Fruit fly (Drosophila melanogaster) whole organism, embryonic: ENCODE data around the gene nudE.

Experiments used
- Bteb2 ChIP-seq: fragments of 200-800 bp; sonication (Bioruptor generic); optimal IDR thresholded peaks from 2 replicates; lab custom pipeline; 2016; ENCODE audit warnings: missing biosample characterization, missing genetic modification characterization
- CG10979 ChIP-seq: fragments of 200-800 bp; sonication (Bioruptor generic); optimal IDR thresholded peaks from 2 replicates; lab custom pipeline; 2018; ENCODE audit warnings: missing biosample characterization, mild to moderate bottlenecking, missing genetic modification characterization, moderate library complexity
- CG11398 ChIP-seq: fragments of 200-800 bp; sonication (Bioruptor generic); optimal IDR thresholded peaks from 2 replicates; lab custom pipeline; 2016; ENCODE audit warnings: missing biosample characterization, missing genetic modification characterization
- CG12155 ChIP-seq: fragments of 200-800 bp; sonication (Bioruptor generic); optimal IDR thresholded peaks from 3 replicates; lab custom pipeline; 2016; ENCODE audit warnings: missing biosample characterization, missing genetic modification characterization
- CG13624 ChIP-seq: fragments of 200-800 bp; sonication (Bioruptor generic); optimal IDR thresholded peaks from 2 replicates; lab custom pipeline; 2016; ENCODE audit warnings: missing biosample characterization, missing genetic modification characterization
- CG14710 ChIP-seq: fragments of 200-800 bp; sonication (Bioruptor generic); optimal IDR thresholded peaks from 3 replicates; lab custom pipeline; 2019; ENCODE audit warnings: missing biosample characterization, mild to moderate bottlenecking, missing genetic modification characterization, moderate library complexity
- CG14965 ChIP-seq: fragments of 200-800 bp; sonication (Bioruptor generic); optimal IDR thresholded peaks from 2 replicates; lab custom pipeline; 2016; ENCODE audit warnings: missing biosample characterization, missing genetic modification characterization, borderline replicate concordance
- CG15011 ChIP-seq: fragments of 200-800 bp; sonication (Bioruptor generic); optimal IDR thresholded peaks from 3 replicates; lab custom pipeline; 2018; ENCODE audit warnings: missing biosample characterization, mild to moderate bottlenecking, missing genetic modification characterization
- CG17359 ChIP-seq: fragments of 200-800 bp; sonication (Bioruptor generic); optimal IDR thresholded peaks from 3 replicates; lab custom pipeline; 2018; ENCODE audit warnings: missing biosample characterization, mild to moderate bottlenecking, missing genetic modification characterization, moderate library complexity
- CG17829 ChIP-seq: fragments of 200-800 bp; optimal IDR thresholded peaks from 2 replicates; lab custom pipeline; 2019; ENCODE audit warnings: missing biosample characterization, mild to moderate bottlenecking, missing genetic modification characterization, moderate library complexity
- CG2116 ChIP-seq: fragments of 200-800 bp; sonication (Bioruptor generic); optimal IDR thresholded peaks from 3 replicates; lab custom pipeline; 2018; ENCODE audit warnings: missing biosample characterization, mild to moderate bottlenecking, missing genetic modification characterization
- CG30403 ChIP-seq: fragments of 200-800 bp; sonication (Bioruptor generic); optimal IDR thresholded peaks from 3 replicates; lab custom pipeline; 2016; ENCODE audit warnings: missing biosample characterization, missing genetic modification characterization
- CG3281 ChIP-seq: fragments of 200-800 bp; sonication (Bioruptor generic); optimal IDR thresholded peaks from 3 replicates; lab custom pipeline; 2017; ENCODE audit warnings: missing biosample characterization, mild to moderate bottlenecking, missing genetic modification characterization
- CG4404 ChIP-seq: fragments of 200-800 bp; sonication (Bioruptor generic); IDR thresholded peaks from 2 replicates; pipeline ENCODE4 v1.3.6; 2022; ENCODE audit warnings: missing biosample characterization, missing genetic modification characterization
- CG5180 ChIP-seq: fragments of 200-800 bp; sonication (Bioruptor generic); optimal IDR thresholded peaks from 3 replicates; lab custom pipeline; 2017; ENCODE audit warnings: missing biosample characterization, missing genetic modification characterization, mild to moderate bottlenecking, moderate library complexity, missing genetic modification reagents
- CG8089 ChIP-seq: fragments of 200-800 bp; sonication (Bioruptor generic); optimal IDR thresholded peaks from 3 replicates; lab custom pipeline; 2016; ENCODE audit warnings: missing biosample characterization, missing genetic modification characterization
- Dip2 ChIP-seq: fragments of 200-800 bp; sonication (Bioruptor generic); IDR thresholded peaks from 2 replicates; pipeline ENCODE4 v1.3.6; 2022; ENCODE audit warnings: missing biosample characterization, missing genetic modification characterization
- E2f2 ChIP-seq: fragments of 200-800 bp; sonication (Bioruptor generic); IDR thresholded peaks from 2 replicates; pipeline ENCODE4 v1.3.6; 2022; ENCODE audit warnings: missing biosample characterization, missing genetic modification characterization
- ERR ChIP-seq: fragments of 200-800 bp; sonication (Bioruptor generic); optimal IDR thresholded peaks from 2 replicates; lab custom pipeline; 2016; ENCODE audit warnings: missing biosample characterization, missing genetic modification characterization
- Hr39 ChIP-seq: fragments of >200 bp; optimal IDR thresholded peaks from 2 replicates; lab custom pipeline; 2017
- Hr78 ChIP-seq, 2 experiments: fragments of 200-800 bp in 1 of 2; fragments of >200 bp in 1 of 2; sonication (Bioruptor generic) in 1 of 2; optimal IDR thresholded peaks; 2 replicates each; lab custom pipeline; 2017 to 2019; ENCODE audit warnings: missing biosample characterization in 2 of 2, missing genetic modification characterization in 2 of 2, mild to moderate bottlenecking in 1 of 2, moderate library complexity in 1 of 2
- Nf-YA ChIP-seq: fragments of 200-800 bp; sonication (Bioruptor generic); IDR thresholded peaks from 2 replicates; pipeline ENCODE4 v1.3.6; 2022; ENCODE audit warnings: missing biosample characterization, missing genetic modification characterization
- Oli ChIP-seq: fragments of 200-800 bp; sonication (Bioruptor generic); optimal IDR thresholded peaks from 2 replicates; lab custom pipeline; 2018; ENCODE audit warnings: missing biosample characterization, mild to moderate bottlenecking, missing genetic modification characterization, moderate library complexity
- TFAM ChIP-seq: fragments of 200-800 bp; sonication (Bioruptor generic); optimal IDR thresholded peaks from 2 replicates; lab custom pipeline; 2017; ENCODE audit warnings: missing biosample characterization, missing genetic modification characterization, inconsistent platforms
- Tbp ChIP-seq: fragments of >200 bp; optimal IDR thresholded peaks from 2 replicates; lab custom pipeline; 2018; ENCODE audit warnings: missing biosample characterization, missing genetic modification characterization
- ash1 ChIP-seq: fragments of 200-800 bp; sonication (Bioruptor generic); optimal IDR thresholded peaks from 2 replicates; lab custom pipeline; 2018; ENCODE audit warnings: missing biosample characterization, mild to moderate bottlenecking, missing genetic modification characterization
- ato ChIP-seq: fragments of 200-800 bp; sonication (Bioruptor generic); IDR thresholded peaks from 2 replicates; pipeline ENCODE4 v1.3.6; 2022; ENCODE audit warnings: missing biosample characterization, missing genetic modification characterization; ENCODE audit not compliant: partially characterized antibody
- cg ChIP-seq: fragments of 200-800 bp; sonication (Bioruptor generic); optimal IDR thresholded peaks from 3 replicates; lab custom pipeline; 2019; ENCODE audit warnings: missing biosample characterization, mild to moderate bottlenecking, missing genetic modification characterization, moderate library complexity
- chif ChIP-seq, 2 experiments: fragments of 200-800 bp; sonication (Bioruptor generic); optimal IDR thresholded peaks; 3 replicates each; lab custom pipeline; 2016; ENCODE audit warnings: missing biosample characterization in 2 of 2, missing genetic modification characterization in 2 of 2
- chn ChIP-seq: fragments of 200-800 bp; sonication (Bioruptor generic); optimal IDR thresholded peaks from 2 replicates; lab custom pipeline; 2016; ENCODE audit warnings: missing biosample characterization, missing genetic modification characterization
- corto ChIP-seq: fragments of 200-800 bp; sonication (Bioruptor generic); optimal IDR thresholded peaks from 2 replicates; lab custom pipeline; 2016; ENCODE audit warnings: missing biosample characterization, mild to moderate bottlenecking, missing genetic modification characterization, moderate library complexity
- dm ChIP-seq: fragments of 200-800 bp; sonication (Bioruptor generic); optimal IDR thresholded peaks from 3 replicates; lab custom pipeline; 2016; ENCODE audit warnings: missing biosample characterization, missing genetic modification characterization
- ems ChIP-seq: fragments of 200-800 bp; sonication (Bioruptor generic); optimal IDR thresholded peaks from 3 replicates; lab custom pipeline; 2016; ENCODE audit warnings: missing biosample characterization, missing genetic modification characterization
- fd64A ChIP-seq: fragments of 200-800 bp; sonication (Bioruptor generic); optimal IDR thresholded peaks from 3 replicates; lab custom pipeline; 2018; ENCODE audit warnings: missing biosample characterization, mild to moderate bottlenecking, missing genetic modification characterization
- gro ChIP-seq: fragments of 200-800 bp; sonication (Bioruptor generic); optimal IDR thresholded peaks from 2 replicates; lab custom pipeline; 2016; ENCODE audit warnings: missing biosample characterization, missing genetic modification characterization
- her ChIP-seq: fragments of 200-800 bp; sonication (Bioruptor generic); optimal IDR thresholded peaks from 2 replicates; lab custom pipeline; 2016; ENCODE audit warnings: missing biosample characterization, missing genetic modification characterization
- insv ChIP-seq, 2 experiments: fragments of 200-800 bp; sonication (Bioruptor generic); optimal IDR thresholded peaks; 3 replicates each; lab custom pipeline; 2016 to 2018; ENCODE audit warnings: missing biosample characterization in 2 of 2, missing genetic modification characterization in 2 of 2
- jigr1 ChIP-seq: fragments of 200-800 bp; sonication (Bioruptor generic); IDR thresholded peaks from 3 replicates; pipeline ENCODE4 v1.3.6; 2022; ENCODE audit warnings: missing biosample characterization, missing genetic modification characterization
- kni ChIP-seq: fragments of 200-800 bp; sonication (Bioruptor generic); optimal IDR thresholded peaks from 3 replicates; lab custom pipeline; 2017; ENCODE audit warnings: mild to moderate bottlenecking, missing biosample characterization, missing genetic modification reagents, missing genetic modification characterization
- lilli ChIP-seq: fragments of 200-800 bp; sonication (Bioruptor generic); optimal IDR thresholded peaks from 3 replicates; lab custom pipeline; 2016; ENCODE audit warnings: missing biosample characterization, missing genetic modification characterization
- lov ChIP-seq, 2 experiments: fragments of 200-800 bp in 1 of 2; fragments of >200 bp in 1 of 2; sonication (Bioruptor generic) in 1 of 2; IDR thresholded peaks in 1 of 2; optimal IDR thresholded peaks in 1 of 2; 2 replicates in 1 of 2; 3 replicates in 1 of 2; pipeline versions ENCODE4 v1.3.6 to Lab custom; 2017 to 2022; ENCODE audit warnings: missing biosample characterization in 1 of 2, missing genetic modification characterization in 1 of 2
- nom ChIP-seq: fragments of 200-800 bp; sonication (Bioruptor generic); optimal IDR thresholded peaks from 2 replicates; lab custom pipeline; 2017; ENCODE audit warnings: missing biosample characterization, missing genetic modification characterization, mild to moderate bottlenecking, moderate library complexity, missing genetic modification reagents
- pzg ChIP-seq: fragments of 200-800 bp; sonication (Bioruptor generic); optimal IDR thresholded peaks from 3 replicates; lab custom pipeline; 2018; ENCODE audit warnings: missing biosample characterization, mild to moderate bottlenecking, missing genetic modification characterization, moderate library complexity
- row ChIP-seq: fragments of 200-800 bp; sonication (Bioruptor generic); IDR thresholded peaks from 3 replicates; pipeline ENCODE4 v1.3.6; 2022; ENCODE audit warnings: missing biosample characterization, missing genetic modification characterization
- scrt ChIP-seq: fragments of 200-800 bp; sonication (Bioruptor generic); optimal IDR thresholded peaks from 2 replicates; lab custom pipeline; 2018; ENCODE audit warnings: missing biosample characterization, mild to moderate bottlenecking, missing genetic modification characterization, moderate library complexity
- shn ChIP-seq: fragments of 200-800 bp; sonication (Bioruptor generic); optimal IDR thresholded peaks from 3 replicates; lab custom pipeline; 2016; ENCODE audit warnings: missing biosample characterization, missing genetic modification characterization
- vfl ChIP-seq: fragments of 200-800 bp; sonication (Bioruptor generic); optimal IDR thresholded peaks from 2 replicates; lab custom pipeline; 2016; ENCODE audit warnings: missing biosample characterization, missing genetic modification characterization
- wor ChIP-seq: fragments of 200-800 bp; sonication (Bioruptor generic); IDR thresholded peaks from 2 replicates; pipeline ENCODE4 v1.3.6; 2022; ENCODE audit warnings: missing biosample characterization, missing genetic modification characterization

Gene nudE

dm6 chr3L:9853895-9854470, 45.1 kb upstream of the nudE start (continued):
- TF ChIP-seq CG2116, result no peak
- no peak for TF ChIP-seq CG10979 (tag; lab: Kevin White, UChicago)
- no peak for TF ChIP-seq CG11398 (GFP tag; lab: Kevin White, UChicago)
- TF ChIP-seq corto (GFP tag; lab: Kevin White, UChicago), result no peak
- peak; percentile 96 for TF ChIP-seq cg (GFP tag; lab: Kevin White, UChicago)
- no peak for TF ChIP-seq CG4404 (GFP tag; lab: Robert Waterston, UW)
- no peak for TF ChIP-seq CG3281
- TF ChIP-seq TFAM (GFP tag; lab: Kevin White, UChicago), result no peak
- no peak for TF ChIP-seq E2f2
- TF ChIP-seq CG13624 (GFP tag; lab: Kevin White, UChicago), result peak; percentile 26
- peak; percentile 35 for TF ChIP-seq fd64A (GFP tag; lab: Kevin White, UChicago)
- TF ChIP-seq Oli (tag; lab: Kevin White, UChicago), result no peak
- peak; percentile 30 for TF ChIP-seq her (GFP tag; lab: Kevin White, UChicago)
- 0 out of 3 replicates have a peak, but pooled peaks have one; percentile 20 for TF ChIP-seq row (GFP tag; lab: Robert Waterston, UW)
- peak; percentile 15 for TF ChIP-seq pzg
- peak; percentile 3 for TF ChIP-seq gro (GFP tag; lab: Kevin White, UChicago)
- no peak for TF ChIP-seq Tbp (GFP tag; lab: Kevin White, UChicago)
- TF ChIP-seq jigr1 (GFP tag; lab: Robert Waterston, UW), result no peak
- TF ChIP-seq CG30403 (GFP tag; lab: Kevin White, UChicago), result no peak
- no peak for TF ChIP-seq ERR (GFP tag; lab: Kevin White, UChicago)
- peak; percentile 67 for TF ChIP-seq chn (GFP tag; lab: Kevin White, UChicago)
- TF ChIP-seq shn (GFP tag; lab: Kevin White, UChicago), result no peak
- TF ChIP-seq dm (GFP tag; lab: Kevin White, UChicago), result no peak
- peak; percentile 88 for TF ChIP-seq scrt
- no peak for TF ChIP-seq Hr39 (lab: Kevin White, UChicago)
- TF ChIP-seq Hr78 (GFP tag; optimal IDR thresholded peaks at IDR 0.05; lab: Kevin White, UChicago), result peak in 1 of 2 experiments; percentile 48
- no peak for TF ChIP-seq CG8089 (GFP tag; lab: Kevin White, UChicago)
- TF ChIP-seq ash1 (GFP tag; lab: Kevin White, UChicago), result no peak
- no peak for TF ChIP-seq CG12155 (GFP tag; lab: Kevin White, UChicago)
- TF ChIP-seq CG17829 (tag; lab: Kevin White, UChicago), result no peak
- no peak for TF ChIP-seq chif (GFP tag; optimal IDR thresholded peaks at IDR 0.05; lab: Kevin White, UChicago)

DNA sequence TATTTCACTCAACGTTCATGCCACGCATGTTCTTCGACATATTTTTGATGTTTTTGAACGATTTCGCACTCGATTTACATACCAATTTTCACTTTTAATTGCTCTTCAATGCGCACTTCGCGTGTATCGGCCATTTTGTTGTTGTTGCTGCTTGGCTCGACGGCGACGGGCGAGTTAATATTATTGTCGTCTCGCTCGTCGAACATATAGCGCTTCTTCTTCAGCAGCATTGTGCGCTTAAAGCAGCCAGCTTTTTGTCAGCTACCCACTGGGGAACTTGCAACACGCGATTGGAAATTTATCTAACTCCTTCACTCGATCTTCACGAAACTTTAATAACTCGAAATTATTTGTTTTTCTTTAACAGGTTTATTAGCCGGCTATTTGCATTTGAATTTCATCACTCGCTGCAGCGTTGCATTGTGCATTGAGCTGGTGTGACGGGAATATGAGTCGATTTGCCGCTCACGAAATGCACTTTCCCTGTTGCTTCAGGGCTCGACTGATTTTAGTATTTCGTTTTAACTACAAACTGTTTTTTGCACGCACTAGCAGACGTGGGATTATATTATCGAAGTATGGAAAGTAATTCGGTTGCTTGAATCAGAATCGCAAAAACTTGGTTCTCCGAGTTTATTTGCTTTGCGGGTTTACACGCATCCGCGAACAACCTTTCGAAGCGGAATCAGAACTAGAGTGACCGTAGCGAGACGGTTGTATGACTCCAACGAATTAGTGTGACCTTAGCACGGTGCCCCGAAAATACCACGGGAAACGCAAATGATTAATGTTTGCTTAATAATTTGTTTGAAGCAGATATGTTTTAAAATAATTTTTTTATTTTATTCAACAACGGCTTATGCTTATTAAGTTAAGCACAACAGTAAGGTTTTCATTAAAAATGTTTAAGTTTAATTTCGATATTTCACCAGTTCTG, 44.2 kb upstream of the nudE start, which contains the start of gene RasGAP1:
Gene RasGAP1 (minus strand): TSS at position 703 of the 937 bp plus-strand sequence.
- TF ChIP-seq CG14965 (GFP tag; lab: Kevin White, UChicago), result no peak
- no peak for TF ChIP-seq lov (optimal IDR thresholded peaks at IDR 0.05; lab: Kevin White, UChicago)
- TF ChIP-seq lov (GFP tag; IDR thresholded peaks at IDR 0.05; lab: Robert Waterston, UW), result no peak
- TF ChIP-seq CG14710 (tag; lab: Kevin White, UChicago), result no peak
- no peak for TF ChIP-seq CG15011 (GFP tag; lab: Kevin White, UChicago)
- no peak for TF ChIP-seq wor (GFP tag; lab: Robert Waterston, UW)
- no peak for TF ChIP-seq vfl (GFP tag; lab: Kevin White, UChicago)
- peak; percentile 37 for TF ChIP-seq dm (GFP tag; lab: Kevin White, UChicago)
- peak; percentile 46 for TF ChIP-seq CG5180 (GFP tag; lab: Kevin White, UChicago)
- no peak for TF ChIP-seq Bteb2 (GFP tag; lab: Kevin White, UChicago)
- no peak; the same call in 1 of the 2 replicates for TF ChIP-seq ato (GFP tag; lab: Robert Waterston, UW)
- TF ChIP-seq Dip2 (GFP tag; lab: Robert Waterston, UW), result no peak
- TF ChIP-seq kni (GFP tag; lab: Kevin White, UChicago), result no peak
- no peak for TF ChIP-seq nom
- no peak for TF ChIP-seq lilli (GFP tag; lab: Kevin White, UChicago)
- no peak for TF ChIP-seq insv (GFP tag; optimal IDR thresholded peaks at IDR 0.05; lab: Kevin White, UChicago)
- no peak for TF ChIP-seq Nf-YA (GFP tag; lab: Robert Waterston, UW)
- TF ChIP-seq ems (GFP tag; lab: Kevin White, UChicago), result no peak
- no peak for TF ChIP-seq CG17359 (tag; lab: Kevin White, UChicago)
